Fruit fly (Drosophila melanogaster) whole organism, pupa: ENCODE data around the gene CG7272.

Experiments used
- CG10348 ChIP-seq: fragments of 200-800 bp; sonication (Bioruptor generic); IDR thresholded peaks from 2 replicates; pipeline ENCODE4 v1.3.6; 2022; ENCODE audit warnings: missing biosample characterization, missing genetic modification characterization
- CG12605 ChIP-seq: fragments of 200-800 bp; sonication (Bioruptor generic); IDR thresholded peaks from 2 replicates; pipeline ENCODE4 v1.3.6; 2022; ENCODE audit warnings: missing biosample characterization, missing genetic modification characterization
- CG13204 ChIP-seq: fragments of 200-800 bp; sonication (Bioruptor generic); optimal IDR thresholded peaks from 2 replicates; lab custom pipeline; 2018; ENCODE audit warnings: missing biosample characterization, mild to moderate bottlenecking, missing genetic modification characterization, moderate library complexity
- CG14655 ChIP-seq: fragments of 200-800 bp; sonication (Bioruptor generic); optimal IDR thresholded peaks from 3 replicates; lab custom pipeline; 2017; ENCODE audit warnings: mild to moderate bottlenecking, missing biosample characterization, missing genetic modification reagents, missing genetic modification characterization
- CG15710 ChIP-seq: fragments of 200-800 bp; sonication (Bioruptor generic); optimal IDR thresholded peaks from 2 replicates; lab custom pipeline; 2018; ENCODE audit warnings: missing biosample characterization, mild to moderate bottlenecking, missing genetic modification characterization, moderate library complexity
- CG17806 ChIP-seq: fragments of 200-800 bp; sonication (Bioruptor generic); optimal IDR thresholded peaks from 2 replicates; lab custom pipeline; 2018; ENCODE audit warnings: missing biosample characterization, mild to moderate bottlenecking, missing genetic modification characterization, moderate library complexity
- CG32121 ChIP-seq: fragments of 200-800 bp; sonication (Bioruptor generic); IDR thresholded peaks from 2 replicates; pipeline ENCODE4 v1.3.6; 2022; ENCODE audit warnings: missing biosample characterization, missing genetic modification characterization
- CG34367 ChIP-seq: fragments of 200-800 bp; sonication (Bioruptor generic); optimal IDR thresholded peaks from 2 replicates; lab custom pipeline; 2018; ENCODE audit warnings: missing biosample characterization, mild to moderate bottlenecking, missing genetic modification characterization
- CG4496 ChIP-seq: fragments of 200-800 bp; sonication (Bioruptor generic); IDR thresholded peaks from 3 replicates; pipeline ENCODE4 v1.3.6; 2022; ENCODE audit warnings: missing biosample characterization, missing genetic modification characterization
- CG8159 ChIP-seq: fragments of 200-800 bp; sonication (Bioruptor generic); optimal IDR thresholded peaks from 3 replicates; lab custom pipeline; 2018; ENCODE audit warnings: missing biosample characterization, mild to moderate bottlenecking, missing genetic modification characterization, moderate library complexity
- CG8301 ChIP-seq: fragments of 200-800 bp; sonication (Bioruptor generic); optimal IDR thresholded peaks from 2 replicates; lab custom pipeline; 2018; ENCODE audit warnings: missing biosample characterization, mild to moderate bottlenecking, missing genetic modification characterization
- CG9948 ChIP-seq: fragments of 200-800 bp; sonication (Bioruptor generic); optimal IDR thresholded peaks from 2 replicates; lab custom pipeline; 2018; ENCODE audit warnings: missing biosample characterization, mild to moderate bottlenecking, missing genetic modification characterization, moderate library complexity
- D1 ChIP-seq: fragments of 200-800 bp; sonication (Bioruptor generic); optimal IDR thresholded peaks from 2 replicates; lab custom pipeline; 2018; ENCODE audit warnings: missing biosample characterization, mild to moderate bottlenecking, missing genetic modification characterization, moderate library complexity
- EcR ChIP-seq: fragments of 200-800 bp; sonication (Bioruptor generic); optimal IDR thresholded peaks from 3 replicates; lab custom pipeline; 2019; ENCODE audit warnings: missing biosample characterization, missing genetic modification characterization, mild to moderate bottlenecking, moderate library complexity, missing genetic modification reagents
- Ets98B ChIP-seq: fragments of 200-800 bp; sonication (Bioruptor generic); IDR thresholded peaks from 2 replicates; pipeline ENCODE4 v1.3.6; 2022; ENCODE audit warnings: missing biosample characterization, missing genetic modification characterization
- Pif1A ChIP-seq: fragments of 200-800 bp; sonication (Bioruptor generic); optimal IDR thresholded peaks from 3 replicates; lab custom pipeline; 2016; ENCODE audit warnings: missing biosample characterization, missing genetic modification characterization
- Pif1B ChIP-seq: fragments of 200-800 bp; sonication (Bioruptor generic); optimal IDR thresholded peaks from 3 replicates; lab custom pipeline; 2016; ENCODE audit warnings: missing biosample characterization, missing genetic modification characterization
- Snoo ChIP-seq: fragments of 200-800 bp; sonication (Bioruptor generic); optimal IDR thresholded peaks from 3 replicates; lab custom pipeline; 2017; ENCODE audit warnings: missing biosample characterization, mild to moderate bottlenecking, missing genetic modification characterization, inconsistent platforms
- fd96Ca ChIP-seq: fragments of 200-800 bp; sonication (Bioruptor generic); IDR thresholded peaks from 3 replicates; pipeline ENCODE4 v1.3.6; 2022; ENCODE audit warnings: missing biosample characterization, missing genetic modification characterization
- gl ChIP-seq: fragments of 200-800 bp; sonication (Bioruptor generic); optimal IDR thresholded peaks from 2 replicates; lab custom pipeline; 2018; ENCODE audit warnings: missing biosample characterization, mild to moderate bottlenecking, missing genetic modification characterization
- rn ChIP-seq: fragments of 200-800 bp; sonication (Bioruptor generic); IDR thresholded peaks from 2 replicates; pipeline ENCODE4 v1.3.6; 2022; ENCODE audit warnings: missing biosample characterization, missing genetic modification characterization

CG7272 gene

DNA sequence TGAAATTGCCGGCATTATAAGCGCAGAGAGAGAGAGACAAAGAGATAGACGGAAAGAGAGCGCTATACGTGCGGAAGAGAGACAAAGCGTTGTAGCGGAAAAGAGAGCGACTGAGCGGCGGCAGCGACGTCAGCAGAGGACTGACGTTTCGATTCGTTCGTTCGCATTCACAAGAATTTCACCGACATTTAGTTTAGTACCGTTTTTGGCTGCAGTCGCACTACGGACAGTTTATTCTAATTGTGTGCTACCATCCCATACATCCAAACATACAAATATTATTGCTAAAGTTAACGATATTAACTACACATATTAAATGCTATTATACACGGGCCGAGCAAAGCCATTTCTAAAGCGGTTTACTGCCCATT, 34.5 kb downstream of the CG7272 start, which contains the start of gene CrebA:
CrebA (plus strand) TSS at position 168 of the 371 bp plus-strand sequence.
- TF ChIP-seq Ets98B (GFP tag; lab: Robert Waterston, UW) (peak; percentile 41; the same call in 1 of the 2 replicates), CG17806 (tag; lab: Kevin White, UChicago) (no peak), CG34367 (tag; lab: Kevin White, UChicago) (no peak), gl (tag; lab: Kevin White, UChicago) (no peak), CG32121 (GFP tag; lab: Robert Waterston, UW) (peak; percentile 11; the same call in 1 of the 2 replicates), D1 (tag; lab: Kevin White, UChicago) (no peak), rn (GFP tag; lab: Robert Waterston, UW) (no peak), CG8159 (tag; lab: Kevin White, UChicago) (no peak), CG4496 (GFP tag; lab: Robert Waterston, UW) (peak; percentile 56), Pif1A (GFP tag; lab: Kevin White, UChicago) (no peak), CG12605 (GFP tag; lab: Robert Waterston, UW) (peak; percentile 88), CG14655 (GFP tag; lab: Kevin White, UChicago) (no peak), CG13204 (GFP tag; lab: Kevin White, UChicago) (no peak), CG9948 (tag; lab: Kevin White, UChicago) (no peak), CG8301 (tag; lab: Kevin White, UChicago) (no peak)

DNA sequence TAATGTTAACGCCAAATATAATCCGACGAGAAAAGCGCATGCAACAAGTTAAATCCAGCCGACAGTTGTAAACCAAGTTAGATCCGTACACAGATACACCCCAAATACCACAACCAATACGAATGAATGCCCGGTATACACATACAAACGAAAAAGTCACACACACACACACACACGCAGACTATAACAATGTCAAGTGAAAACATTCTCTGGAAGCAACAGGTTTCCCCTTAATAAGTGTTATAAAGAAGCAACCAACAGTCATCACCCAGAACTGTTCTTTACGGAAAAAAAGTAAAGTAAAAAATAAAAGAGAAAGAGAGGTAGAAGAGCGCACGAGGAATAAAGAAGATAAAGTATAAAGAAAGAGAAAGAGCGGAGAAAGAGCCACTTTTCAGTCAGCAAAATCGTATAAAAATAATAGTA, 35.1 kb downstream of the CG7272 start:
- TF ChIP-seq Snoo (tag; lab: Kevin White, UChicago) (no peak), CG8159 (tag; lab: Kevin White, UChicago) (peak; percentile 13), CG8301 (tag; lab: Kevin White, UChicago) (no peak), CG12605 (GFP tag; lab: Robert Waterston, UW) (peak; percentile 76), fd96Ca (GFP tag; lab: Robert Waterston, UW) (no peak), EcR (peak; percentile 12), CG32121 (GFP tag; lab: Robert Waterston, UW) (no peak)
- TF ChIP-seq, all 21 proteins: peak for 3

DNA sequence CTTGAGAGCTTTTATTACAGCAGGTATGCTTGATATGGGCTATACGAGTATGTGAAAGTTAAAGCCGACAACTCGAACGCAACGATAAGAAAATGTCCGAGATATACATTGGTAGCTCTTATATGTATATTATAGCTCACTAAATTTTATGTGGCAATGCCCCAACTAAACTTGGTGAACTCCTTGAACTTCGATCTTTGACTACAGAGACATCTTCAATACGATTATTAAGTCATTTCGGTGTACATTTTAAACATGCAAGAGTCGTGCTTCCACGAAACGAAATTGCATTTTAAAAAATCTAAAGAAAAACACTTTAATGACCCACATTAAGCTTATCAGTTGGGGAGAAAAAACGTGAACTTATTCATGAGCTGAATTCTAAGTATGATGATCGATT, 35.8 kb downstream of the CG7272 start:
- TF ChIP-seq CG9948 (tag; lab: Kevin White, UChicago), result no peak
- no peak for TF ChIP-seq CG15710
- TF ChIP-seq CG8301 (tag; lab: Kevin White, UChicago), result no peak
- TF ChIP-seq CG34367 (tag; lab: Kevin White, UChicago), result no peak
- TF ChIP-seq D1 (tag; lab: Kevin White, UChicago), result no peak
- TF ChIP-seq EcR, result no peak
- no peak for TF ChIP-seq gl (tag; lab: Kevin White, UChicago)
- TF ChIP-seq CG13204 (GFP tag; lab: Kevin White, UChicago), result no peak
- TF ChIP-seq fd96Ca (GFP tag; lab: Robert Waterston, UW), result no peak
- TF ChIP-seq Snoo (tag; lab: Kevin White, UChicago), result no peak
- TF ChIP-seq Ets98B (GFP tag; lab: Robert Waterston, UW), result no peak
- TF ChIP-seq Pif1B (GFP tag; lab: Kevin White, UChicago), result no peak
- no peak for TF ChIP-seq CG32121 (GFP tag; lab: Robert Waterston, UW)

DNA sequence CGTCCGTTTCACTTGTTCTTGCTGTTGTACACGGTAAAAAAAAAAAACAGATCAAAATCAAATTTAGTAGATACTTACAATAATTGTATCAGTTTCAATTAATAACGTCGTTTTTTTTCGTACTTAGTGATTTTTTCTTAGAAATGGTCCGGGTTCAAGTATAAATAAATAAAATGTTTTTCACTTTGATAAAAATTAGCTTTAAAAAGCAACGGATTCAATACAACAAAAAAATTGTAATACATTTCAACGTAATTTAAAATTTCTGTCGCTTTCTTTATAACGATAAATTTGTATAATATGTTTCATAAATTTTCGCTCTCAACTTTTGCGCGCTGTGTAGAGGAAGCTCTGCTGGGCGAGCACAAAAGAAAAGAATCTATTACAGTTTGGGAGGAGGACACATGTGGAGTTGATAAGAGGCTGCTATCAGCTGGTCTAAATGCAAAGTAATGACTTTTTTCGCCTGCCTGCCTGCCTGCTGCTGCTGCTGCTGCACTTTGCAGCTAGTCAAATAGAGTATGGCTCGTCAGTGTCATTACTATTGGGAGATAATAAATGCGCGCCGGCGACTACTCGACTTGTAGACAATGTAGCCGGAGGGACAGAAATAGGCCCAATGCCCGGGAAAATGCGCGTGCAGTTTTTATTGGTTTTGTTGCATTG, 37.3 kb downstream of the CG7272 start:
- TF ChIP-seq CG34367 (tag; lab: Kevin White, UChicago) (peak; percentile 58), CG9948 (tag; lab: Kevin White, UChicago) (peak; percentile 71), CG15710 (peak; percentile 72), CG12605 (GFP tag; lab: Robert Waterston, UW) (peak; percentile 9; the same call in 1 of the 2 replicates), gl (tag; lab: Kevin White, UChicago) (no peak), Pif1A (GFP tag; lab: Kevin White, UChicago) (peak; percentile 73), Ets98B (GFP tag; lab: Robert Waterston, UW) (no peak; the same call in 1 of the 2 replicates), CG14655 (GFP tag; lab: Kevin White, UChicago) (peak; percentile 83), fd96Ca (GFP tag; lab: Robert Waterston, UW) (no peak; the same call in 2 of the 3 replicates), CG8159 (tag; lab: Kevin White, UChicago) (peak; percentile 80), Pif1B (GFP tag; lab: Kevin White, UChicago) (peak; percentile 56), Snoo (tag; lab: Kevin White, UChicago) (peak; percentile 18), D1 (tag; lab: Kevin White, UChicago) (peak; percentile 60), CG4496 (GFP tag; lab: Robert Waterston, UW) (no peak; the same call in 1 of the 3 replicates), CG13204 (GFP tag; lab: Kevin White, UChicago) (no peak), CG32121 (GFP tag; lab: Robert Waterston, UW) (peak; percentile 75), EcR (peak; percentile 37), rn (GFP tag; lab: Robert Waterston, UW) (no peak), CG10348 (GFP tag; lab: Robert Waterston, UW) (no peak), CG8301 (tag; lab: Kevin White, UChicago) (peak; percentile 73), CG17806 (tag; lab: Kevin White, UChicago) (peak; percentile 66)
